Worm (Caenorhabditis elegans) whole organism, L1 larva: ENCODE measurements around the gene ZK994.6.
"Not testable (repeated sequence)": the region's sequence is repeated elsewhere in the genome, so short reads cannot be mapped to it uniquely, and the experiment has no call there.

Experiments used
- F16B12.6 ChIP-seq: fragments of 150-350 bp; optimal IDR thresholded peaks from 2 replicates; lab custom pipeline; 2014; ENCODE audit warnings: missing biosample characterization, missing genetic modification characterization
- aly-2 ChIP-seq: fragments of 150-350 bp; optimal IDR thresholded peaks from 2 replicates; lab custom pipeline; 2014; ENCODE audit warnings: missing biosample characterization, missing genetic modification characterization
- ceh-8 ChIP-seq: fragments of 200-800 bp; sonication (Bioruptor generic); optimal IDR thresholded peaks from 2 replicates; lab custom pipeline; 2018; ENCODE audit warnings: mild to moderate bottlenecking, missing genetic modification characterization, moderate library complexity, missing compliant biosample characterization
- ces-1 ChIP-seq: fragments of 150-350 bp; optimal IDR thresholded peaks from 2 replicates; lab custom pipeline; 2014; ENCODE audit warnings: missing biosample characterization, missing genetic modification reagents, missing genetic modification characterization
- efl-1 ChIP-seq, 4 experiments: fragments of 150-350 bp; optimal IDR thresholded peaks in 3 of 4; peaks in 1 of 4; 1 replicate in 1 of 4; 2 replicates in 3 of 4; lab custom pipeline; 2014; ENCODE audit warnings: missing biosample characterization in 2 of 4, missing genetic modification characterization in 2 of 4, missing genetic modification reagents in 2 of 4
- elt-3 ChIP-seq, 6 experiments: fragments of 150-350 bp in 1 of 6; sonication (generic microtip); optimal IDR thresholded peaks; 2 replicates each; lab custom pipeline; 2017 to 2018; ENCODE audit warnings: missing biosample characterization in 6 of 6, missing genetic modification characterization in 6 of 6, inconsistent platforms in 1 of 6
- fkh-10 ChIP-seq: sonication (generic microtip); optimal IDR thresholded peaks from 2 replicates; lab custom pipeline; 2017; ENCODE audit warnings: missing biosample characterization, missing genetic modification reagents, missing genetic modification characterization
- fkh-8 ChIP-seq: sonication (generic microtip); optimal IDR thresholded peaks from 2 replicates; lab custom pipeline; 2016; ENCODE audit warnings: mild to moderate bottlenecking, missing genetic modification characterization, missing compliant biosample characterization
- grh-1 ChIP-seq: fragments of 200-800 bp; sonication (Bioruptor generic); IDR thresholded peaks from 2 replicates; pipeline ENCODE4 v1.3.6; 2022; ENCODE audit warnings: missing genetic modification reagents, missing genetic modification characterization, missing compliant biosample characterization
- hpl-2 ChIP-seq: fragments of 150-350 bp; optimal IDR thresholded peaks from 2 replicates; lab custom pipeline; 2014; ENCODE audit warnings: missing biosample characterization, missing genetic modification reagents, missing genetic modification characterization
- irx-1 ChIP-seq: sonication (generic microtip); optimal IDR thresholded peaks from 2 replicates; lab custom pipeline; 2016; ENCODE audit warnings: missing genetic modification characterization, missing compliant biosample characterization
- jun-1 ChIP-seq: fragments of 150-350 bp; optimal IDR thresholded peaks from 2 replicates; lab custom pipeline; 2014; ENCODE audit warnings: missing biosample characterization, missing genetic modification reagents, missing genetic modification characterization
- lin-13 ChIP-seq: fragments of 150-350 bp; optimal IDR thresholded peaks from 2 replicates; lab custom pipeline; 2014; ENCODE audit warnings: missing biosample characterization, missing genetic modification reagents, missing genetic modification characterization
- lin-14 ChIP-seq: fragments of 200-800 bp; sonication (Bioruptor generic); optimal IDR thresholded peaks from 2 replicates; lab custom pipeline; 2018; ENCODE audit warnings: mild to moderate bottlenecking, missing genetic modification characterization, moderate library complexity, missing compliant biosample characterization
- mef-2 ChIP-seq: fragments of 150-350 bp; optimal IDR thresholded peaks from 2 replicates; lab custom pipeline; 2014; ENCODE audit warnings: missing biosample characterization, missing genetic modification characterization
- nhr-28 ChIP-seq: fragments of 150-350 bp; optimal IDR thresholded peaks from 2 replicates; lab custom pipeline; 2014; ENCODE audit warnings: missing biosample characterization, missing genetic modification characterization
- nhr-47 ChIP-seq: sonication (generic microtip); optimal IDR thresholded peaks from 2 replicates; lab custom pipeline; 2016; ENCODE audit warnings: mild to moderate bottlenecking, missing genetic modification characterization, moderate library complexity, missing compliant biosample characterization
- nhr-71 ChIP-seq: sonication (generic microtip); optimal IDR thresholded peaks from 2 replicates; lab custom pipeline; 2016; ENCODE audit warnings: mild to moderate bottlenecking, missing genetic modification characterization, moderate library complexity, missing compliant biosample characterization
- nhr-76 ChIP-seq: sonication (generic microtip); optimal IDR thresholded peaks from 2 replicates; lab custom pipeline; 2017; ENCODE audit warnings: missing biosample characterization, missing genetic modification characterization
- nhr-77 ChIP-seq: fragments of 150-350 bp; optimal IDR thresholded peaks from 2 replicates; lab custom pipeline; 2014; ENCODE audit warnings: missing biosample characterization, missing genetic modification characterization
- nhr-84 ChIP-seq: sonication (generic microtip); optimal IDR thresholded peaks from 2 replicates; lab custom pipeline; 2017; ENCODE audit warnings: missing biosample characterization, missing genetic modification characterization
- nhr-85 ChIP-seq: sonication (generic microtip); peaks from one replicate; lab custom pipeline; 2016; ENCODE audit warnings: missing genetic modification characterization, inconsistent platforms, missing compliant biosample characterization
- nhr-90 ChIP-seq: sonication (generic microtip); optimal IDR thresholded peaks from 2 replicates; lab custom pipeline; 2016; ENCODE audit warnings: mild to moderate bottlenecking, missing genetic modification characterization, missing compliant biosample characterization; ENCODE audit not compliant: poor library complexity
- snpc-4 ChIP-seq: fragments of 150-350 bp; optimal IDR thresholded peaks from 2 replicates; lab custom pipeline; 2014; ENCODE audit warnings: missing biosample characterization, missing genetic modification characterization
- sup-37 ChIP-seq: fragments of 200-800 bp; sonication (Bioruptor generic); optimal IDR thresholded peaks from 2 replicates; lab custom pipeline; 2018; ENCODE audit warnings: mild to moderate bottlenecking, missing genetic modification characterization, missing compliant biosample characterization
- swsn-7 ChIP-seq: sonication (generic microtip); optimal IDR thresholded peaks from 2 replicates; lab custom pipeline; 2016; ENCODE audit warnings: missing genetic modification characterization, missing compliant biosample characterization
- tlp-1 ChIP-seq: fragments of 150-350 bp; optimal IDR thresholded peaks from 2 replicates; lab custom pipeline; 2014; ENCODE audit warnings: missing biosample characterization, missing genetic modification characterization
- unc-130 ChIP-seq: fragments of 150-350 bp; optimal IDR thresholded peaks from 2 replicates; lab custom pipeline; 2017; ENCODE audit warnings: missing biosample characterization, missing genetic modification characterization, inconsistent platforms
- unc-62 ChIP-seq: fragments of 150-350 bp; optimal IDR thresholded peaks from 2 replicates; lab custom pipeline; 2014; ENCODE audit warnings: missing biosample characterization, missing genetic modification reagents, missing genetic modification characterization
- unc-86 ChIP-seq: sonication (generic microtip); optimal IDR thresholded peaks from 2 replicates; lab custom pipeline; 2016; ENCODE audit warnings: missing genetic modification characterization, missing compliant biosample characterization
- vab-15 ChIP-seq: sonication (generic microtip); optimal IDR thresholded peaks from 2 replicates; lab custom pipeline; 2017; ENCODE audit warnings: missing genotype, mild to moderate bottlenecking, missing genetic modification characterization, missing compliant biosample characterization
- zag-1 ChIP-seq: fragments of 150-350 bp; optimal IDR thresholded peaks from 2 replicates; lab custom pipeline; 2014; ENCODE audit warnings: missing biosample characterization, missing genetic modification characterization
- zip-4 ChIP-seq: fragments of 200-800 bp; sonication (Bioruptor generic); optimal IDR thresholded peaks from 2 replicates; lab custom pipeline; 2018; ENCODE audit warnings: mild to moderate bottlenecking, missing genetic modification characterization, moderate library complexity, missing compliant biosample characterization

ZK994.6 gene

ce11 chrV:8533916-8534315, 26.7 kb upstream of the ZK994.6 start:
- TF ChIP-seq fkh-10 (GFP tag; lab: Kevin White, UChicago) (no peak), nhr-85 (tag; lab: Kevin White, UChicago) (peak; percentile 87)

ce11 chrV:8533067-8533466, 25.8 kb upstream of the ZK994.6 start, which contains the start of the genes his-8 and his-7:
Gene his-8 (minus strand): TSS chrV:8533086.
Gene his-7 (plus strand): TSS chrV:8533379.
- not testable (repeated sequence) for TF ChIP-seq efl-1 (optimal IDR thresholded peaks at IDR 0.05; lab: Kevin White, UChicago)
- TF ChIP-seq efl-1 (GFP tag; optimal IDR thresholded peaks at IDR 0.05 in 1 of 2; lab: Kevin White, UChicago), result peak in 1 of 2 experiments; percentile 40

ce11 chrV:8529219-8529618, 22.0 kb upstream of the ZK994.6 start, which contains the start of gene otpl-5:
Gene otpl-5 (plus strand): TSS chrV:8529519.
- no peak for TF ChIP-seq unc-86 (tag; lab: Kevin White, UChicago)
- TF ChIP-seq tlp-1 (tag; lab: Kevin White, UChicago), result no peak
- no peak for TF ChIP-seq F16B12.6 (tag; lab: Kevin White, UChicago)
- TF ChIP-seq jun-1 (tag; lab: Kevin White, UChicago), result no peak
- TF ChIP-seq nhr-77, result no peak
- TF ChIP-seq swsn-7 (tag; lab: Kevin White, UChicago), result no peak
- no peak for TF ChIP-seq nhr-90 (tag; lab: Kevin White, UChicago)
- no peak for TF ChIP-seq nhr-71 (tag; lab: Kevin White, UChicago)
- TF ChIP-seq sup-37, result no peak
- TF ChIP-seq mef-2 (tag; lab: Kevin White, UChicago), result no peak
- TF ChIP-seq lin-13 (GFP tag; lab: Kevin White, UChicago), result no peak
- TF ChIP-seq nhr-47, result no peak
- no peak for TF ChIP-seq grh-1
- no peak for TF ChIP-seq nhr-28 (tag; lab: Kevin White, UChicago)
- TF ChIP-seq fkh-8 (tag; lab: Kevin White, UChicago), result no peak

ce11 chrV:8525774-8526173, 18.6 kb upstream of the ZK994.6 start, which contains the start of gene otpl-6:
Gene otpl-6 (plus strand): TSS chrV:8526074.
- no peak for TF ChIP-seq elt-3 (tag; optimal IDR thresholded peaks at IDR 0.05; lab: Kevin White, UChicago)
- no peak for TF ChIP-seq unc-130 (tag; lab: Kevin White, UChicago)
- no peak for TF ChIP-seq unc-86 (tag; lab: Kevin White, UChicago)
- TF ChIP-seq zip-4, result no peak
- no peak for TF ChIP-seq ceh-8
- no peak for TF ChIP-seq nhr-77
- TF ChIP-seq lin-14 (GFP tag; lab: Kevin White, UChicago), result no peak
- no peak for TF ChIP-seq unc-62 (GFP tag; lab: Kevin White, UChicago)
- TF ChIP-seq ces-1 (GFP tag; lab: Kevin White, UChicago), result no peak
- no peak for TF ChIP-seq hpl-2 (GFP tag; lab: Kevin White, UChicago)
- TF ChIP-seq zag-1 (tag; lab: Kevin White, UChicago), result no peak
- TF ChIP-seq nhr-76 (tag; lab: Kevin White, UChicago), result no peak
- TF ChIP-seq snpc-4 (tag; lab: Kevin White, UChicago), result no peak
- TF ChIP-seq irx-1 (tag; lab: Kevin White, UChicago), result no peak
- no peak for TF ChIP-seq nhr-84 (tag; lab: Kevin White, UChicago)
- no peak for TF ChIP-seq jun-1 (tag; lab: Kevin White, UChicago)
- TF ChIP-seq vab-15 (tag; lab: Kevin White, UChicago), result no peak

- no peak for TF ChIP-seq aly-2 (tag; lab: Kevin White, UChicago)
- TF ChIP-seq nhr-28 (tag; lab: Kevin White, UChicago), result no peak
- TF ChIP-seq, all 84 proteins: peak for 0
Observed at ce11 chrV:8520846-8521553, 13.8 kb upstream of the ZK994.6 start, which contains the start of the genes F45F2.11 and otpl-7. Gene F45F2.11 (minus strand): TSS chrV:8520896. Gene otpl-7 (plus strand): TSS chrV:8521503.
